Worm (Caenorhabditis elegans): ENCODE data around the gene osm-9.

The osm-9 gene

DNA sequence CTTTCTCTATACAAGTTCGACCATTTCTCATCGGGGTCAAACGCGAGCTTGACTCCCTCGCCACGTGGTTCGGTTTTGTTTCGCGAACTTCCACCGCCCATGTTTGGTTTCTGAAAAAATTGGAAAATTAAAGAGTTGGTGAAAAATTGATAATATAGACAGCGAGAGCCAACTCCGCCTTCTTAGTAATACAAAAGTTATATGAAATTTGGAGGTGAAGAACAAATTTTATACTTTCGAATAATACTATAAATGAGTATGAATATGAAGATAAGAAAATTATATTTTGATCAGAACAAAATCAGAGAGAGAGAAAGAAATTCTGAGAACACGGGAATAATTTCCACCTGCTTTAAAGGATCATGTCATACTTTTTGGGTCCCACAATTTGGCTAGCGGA lies at the start of gene osm-9:
Gene osm-9 (minus strand): TSS at position 101 of the 400 bp plus-strand sequence.
- no peak for TF ChIP-seq tbx-11 (GFP tag; IDR thresholded peaks at IDR 0.05)
- no peak for TF ChIP-seq flt-1 (GFP tag; IDR thresholded peaks at IDR 0.05)
- no peak for TF ChIP-seq ets-7 (tag; optimal IDR thresholded peaks at IDR 0.05)
- TF ChIP-seq ceh-13 (GFP tag; optimal IDR thresholded peaks at IDR 0.05): no peak
- no peak for TF ChIP-seq hmbx-1 (tag; optimal IDR thresholded peaks at IDR 0.05)
- no peak for TF ChIP-seq B0310.2 (tag; optimal IDR thresholded peaks at IDR 0.05)
- no peak for TF ChIP-seq ama-1 (optimal IDR thresholded peaks at IDR 0.05)
- TF ChIP-seq aly-1 (tag; optimal IDR thresholded peaks at IDR 0.05): no peak
- no peak for TF ChIP-seq ceh-36 (tag; optimal IDR thresholded peaks at IDR 0.05)
- TF ChIP-seq hnd-1 (tag; optimal IDR thresholded peaks at IDR 0.05): no peak
- no peak for TF ChIP-seq sea-1 (GFP tag; conservative IDR thresholded peaks at IDR 0.05)
- no peak for TF ChIP-seq scrt-1 (GFP tag; IDR thresholded peaks at IDR 0.05)
- TF ChIP-seq hmg-4 (GFP tag; optimal IDR thresholded peaks at IDR 0.05): no peak
- TF ChIP-seq pes-1 (GFP tag; IDR thresholded peaks at IDR 0.05): no peak
- TF ChIP-seq tra-4 (tag; optimal IDR thresholded peaks at IDR 0.05): no peak

DNA sequence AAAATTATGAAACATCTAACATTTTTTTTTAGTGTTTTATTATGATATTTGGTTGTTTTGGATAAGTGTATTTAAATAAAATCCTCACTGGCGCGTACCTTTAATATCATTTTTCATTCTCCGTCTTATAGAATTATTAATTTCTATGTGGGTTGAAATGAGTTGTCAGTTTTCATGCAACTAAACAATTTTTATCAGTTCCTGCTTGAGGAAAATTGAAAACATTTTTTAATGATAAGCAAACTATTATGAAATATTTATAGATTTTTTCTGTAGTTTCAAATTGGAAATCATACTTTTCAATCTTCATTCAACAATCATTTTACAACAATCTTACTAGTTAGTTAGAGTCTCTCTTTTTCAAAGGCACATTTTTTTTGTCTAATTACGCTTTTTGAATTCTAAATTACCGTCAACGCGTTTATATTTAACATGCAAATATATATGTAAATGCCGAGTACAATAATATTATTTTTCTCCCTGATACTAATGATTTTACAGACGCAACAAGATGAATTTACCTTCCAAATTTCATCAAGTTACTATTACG lies 49.1 kb upstream of the osm-9 start, which contains the start of the genes Y37E11B.10 and kgb-2:
Gene Y37E11B.10 (minus strand): TSS at position 182 of the 550 bp plus-strand sequence.
Gene kgb-2 (plus strand): TSS at position 500 of the 550 bp plus-strand sequence.
- TF ChIP-seq ets-7 (tag; optimal IDR thresholded peaks at IDR 0.05) (no peak), ama-1 (optimal IDR thresholded peaks at IDR 0.05) (no peak), scrt-1 (GFP tag; IDR thresholded peaks at IDR 0.05) (no peak), tra-4 (tag; optimal IDR thresholded peaks at IDR 0.05) (no peak), ceh-36 (tag; optimal IDR thresholded peaks at IDR 0.05) (no peak), flt-1 (GFP tag; IDR thresholded peaks at IDR 0.05) (no peak), sea-1 (GFP tag; conservative IDR thresholded peaks at IDR 0.05) (no peak), aly-1 (tag; optimal IDR thresholded peaks at IDR 0.05) (no peak), F13C5.2 (tag; optimal IDR thresholded peaks at IDR 0.05) (no peak), pes-1 (GFP tag; IDR thresholded peaks at IDR 0.05) (no peak), tbx-11 (GFP tag; IDR thresholded peaks at IDR 0.05) (no peak), hnd-1 (tag; optimal IDR thresholded peaks at IDR 0.05) (no peak), tbx-37 (GFP tag; conservative IDR thresholded peaks at IDR 0.05) (no peak), hmg-4 (GFP tag; optimal IDR thresholded peaks at IDR 0.05) (no peak), ceh-13 (GFP tag; optimal IDR thresholded peaks at IDR 0.05) (no peak), hmbx-1 (tag; optimal IDR thresholded peaks at IDR 0.05) (no peak), B0310.2 (tag; optimal IDR thresholded peaks at IDR 0.05) (no peak)

DNA sequence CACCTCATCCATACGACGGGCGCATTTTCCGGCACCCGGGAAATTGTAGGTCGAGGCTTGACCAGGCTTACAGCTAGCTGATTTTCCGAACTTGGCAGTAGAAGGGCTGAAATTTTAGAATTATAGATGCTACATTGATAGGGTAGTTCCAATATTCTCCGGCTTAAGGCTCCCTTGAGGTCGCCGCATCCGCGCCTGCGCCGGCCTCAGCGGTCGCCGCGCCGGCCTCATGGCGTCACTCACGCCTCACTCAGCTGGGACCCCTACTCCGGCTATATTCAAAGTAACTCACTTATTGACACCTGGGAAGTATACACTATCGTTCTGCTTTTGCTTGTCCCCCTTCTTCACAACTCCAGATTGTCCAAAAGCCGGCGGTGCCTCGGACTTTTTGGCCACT lies 46.9 kb upstream of the osm-9 start:
- TF ChIP-seq pes-1 (GFP tag; IDR thresholded peaks at IDR 0.05): no peak
- TF ChIP-seq hnd-1 (tag; optimal IDR thresholded peaks at IDR 0.05): no peak
- TF ChIP-seq aly-1 (tag; optimal IDR thresholded peaks at IDR 0.05): no peak
- TF ChIP-seq scrt-1 (GFP tag; IDR thresholded peaks at IDR 0.05): no peak
- no peak for TF ChIP-seq tra-4 (tag; optimal IDR thresholded peaks at IDR 0.05)
- TF ChIP-seq B0310.2 (tag; optimal IDR thresholded peaks at IDR 0.05): no peak
- TF ChIP-seq tbx-37 (GFP tag; conservative IDR thresholded peaks at IDR 0.05): no peak

DNA sequence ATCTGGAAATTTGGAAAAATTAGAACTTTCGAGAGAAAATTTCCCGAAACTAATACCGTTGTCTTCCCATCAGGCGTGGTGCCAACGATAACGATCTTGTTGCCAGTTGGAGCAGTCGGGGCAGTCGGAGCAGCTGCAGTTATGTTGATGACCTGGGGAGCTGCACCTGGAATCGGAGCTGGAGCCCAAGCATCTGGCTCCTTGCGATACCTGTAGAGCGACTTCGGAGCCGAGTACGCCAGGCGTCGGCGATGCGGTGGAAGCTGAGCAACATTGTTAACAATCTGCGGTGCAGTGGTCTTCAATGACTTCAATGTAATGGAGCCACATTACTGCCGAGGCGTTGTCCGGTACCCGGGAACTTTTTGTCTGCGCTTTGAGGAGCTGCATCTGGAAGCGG lies 44.6 kb upstream of the osm-9 start:
- TF ChIP-seq B0310.2 (tag; optimal IDR thresholded peaks at IDR 0.05) (no peak), hmbx-1 (tag; optimal IDR thresholded peaks at IDR 0.05) (no peak), hnd-1 (tag; optimal IDR thresholded peaks at IDR 0.05) (no peak), tbx-37 (GFP tag; conservative IDR thresholded peaks at IDR 0.05) (no peak), ets-7 (tag; optimal IDR thresholded peaks at IDR 0.05) (no peak), ama-1 (optimal IDR thresholded peaks at IDR 0.05) (no peak), scrt-1 (GFP tag; IDR thresholded peaks at IDR 0.05) (no peak), aly-1 (tag; optimal IDR thresholded peaks at IDR 0.05) (no peak)

DNA sequence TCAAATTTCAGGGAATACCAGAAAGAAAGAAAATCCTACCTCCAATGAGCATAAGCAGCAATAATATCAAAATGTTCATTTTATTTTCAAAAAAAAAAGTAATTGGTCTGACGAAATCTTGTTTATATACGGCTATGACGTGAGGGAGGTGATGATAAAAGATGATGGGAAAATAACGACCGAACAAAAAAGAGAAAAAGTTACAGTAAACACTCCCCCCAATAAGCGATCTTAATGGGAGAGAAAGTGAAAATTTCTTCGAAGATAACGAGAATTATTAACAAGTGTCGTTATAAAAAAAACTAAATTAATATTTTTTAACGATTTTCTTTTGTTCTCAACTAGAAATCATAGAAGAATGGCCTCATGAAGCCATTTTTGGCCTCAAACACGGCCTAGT lies 42.7 kb upstream of the osm-9 start, which contains the start of gene Y37E11B.7:
Gene Y37E11B.7 (minus strand): TSS at position 207 of the 400 bp plus-strand sequence.
- no peak for TF ChIP-seq ets-7 (tag; optimal IDR thresholded peaks at IDR 0.05)
- TF ChIP-seq aly-1 (tag; optimal IDR thresholded peaks at IDR 0.05): no peak
- TF ChIP-seq sea-1 (GFP tag; conservative IDR thresholded peaks at IDR 0.05): no peak
- no peak for TF ChIP-seq scrt-1 (GFP tag; IDR thresholded peaks at IDR 0.05)
- no peak for TF ChIP-seq pes-1 (GFP tag; IDR thresholded peaks at IDR 0.05)
- TF ChIP-seq ceh-36 (tag; optimal IDR thresholded peaks at IDR 0.05): no peak
- TF ChIP-seq ceh-13 (GFP tag; optimal IDR thresholded peaks at IDR 0.05): no peak
- TF ChIP-seq ama-1 (optimal IDR thresholded peaks at IDR 0.05): no peak
- TF ChIP-seq B0310.2 (tag; optimal IDR thresholded peaks at IDR 0.05): no peak
- no peak for TF ChIP-seq hmg-4 (GFP tag; optimal IDR thresholded peaks at IDR 0.05)
- no peak for TF ChIP-seq flt-1 (GFP tag; IDR thresholded peaks at IDR 0.05)

DNA sequence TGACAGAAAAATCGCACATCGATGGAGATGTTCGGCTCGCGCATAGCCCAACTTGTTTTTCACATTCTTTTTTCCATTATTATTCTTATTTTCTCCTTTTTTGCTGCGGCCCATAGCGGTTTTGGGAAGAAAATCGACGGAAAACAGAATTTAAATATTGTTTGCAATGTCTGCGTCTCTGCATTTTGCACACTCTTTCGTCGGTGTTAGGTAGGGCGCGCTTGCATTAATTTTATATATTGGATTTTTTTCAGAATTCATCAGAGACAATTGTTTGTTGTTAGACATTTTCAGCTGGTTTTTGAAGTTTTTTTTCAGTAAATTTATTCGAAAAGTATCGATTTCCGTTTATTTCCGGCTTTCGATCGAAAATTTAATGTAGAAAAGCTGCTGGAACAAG lies 41.9 kb upstream of the osm-9 start, which contains the start of gene Y37E11B.6:
Gene Y37E11B.6 (minus strand): TSS at position 181 of the 400 bp plus-strand sequence.
- TF ChIP-seq hnd-1 (tag; optimal IDR thresholded peaks at IDR 0.05): no peak
- TF ChIP-seq sea-1 (GFP tag; conservative IDR thresholded peaks at IDR 0.05): no peak
- TF ChIP-seq ceh-13 (GFP tag; optimal IDR thresholded peaks at IDR 0.05): no peak
- no peak for TF ChIP-seq flt-1 (GFP tag; IDR thresholded peaks at IDR 0.05)
- no peak for TF ChIP-seq hmg-4 (GFP tag; optimal IDR thresholded peaks at IDR 0.05)
- TF ChIP-seq ceh-36 (tag; optimal IDR thresholded peaks at IDR 0.05): no peak
- no peak for TF ChIP-seq hmbx-1 (tag; optimal IDR thresholded peaks at IDR 0.05)

DNA sequence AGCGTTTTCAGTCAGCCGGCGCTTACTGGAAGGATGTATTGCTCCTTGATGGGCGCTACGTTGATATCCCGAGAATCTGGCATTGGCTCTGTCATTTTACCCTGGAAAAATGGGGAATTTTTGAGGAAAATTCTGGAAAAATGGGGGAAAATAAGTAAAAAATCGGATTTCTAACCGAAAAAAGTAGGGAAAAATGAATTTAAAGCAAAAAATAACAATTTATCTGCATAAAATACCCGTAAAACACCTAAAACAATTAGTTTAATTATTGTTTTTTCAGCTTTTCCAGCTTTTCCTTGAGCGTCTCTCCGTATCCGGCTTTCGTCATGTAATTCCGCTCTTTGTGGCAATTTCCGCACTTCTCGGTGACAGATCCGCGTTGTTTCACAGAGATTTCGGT lies 41.2 kb upstream of the osm-9 start, which contains the start of gene Y37E11B.5:
Gene Y37E11B.5 (minus strand): TSS at position 101 of the 400 bp plus-strand sequence.
- no peak for TF ChIP-seq hnd-1 (tag; optimal IDR thresholded peaks at IDR 0.05)
- TF ChIP-seq hmg-4 (GFP tag; optimal IDR thresholded peaks at IDR 0.05): no peak
- no peak for TF ChIP-seq scrt-1 (GFP tag; IDR thresholded peaks at IDR 0.05)
- TF ChIP-seq flt-1 (GFP tag; IDR thresholded peaks at IDR 0.05): no peak

DNA sequence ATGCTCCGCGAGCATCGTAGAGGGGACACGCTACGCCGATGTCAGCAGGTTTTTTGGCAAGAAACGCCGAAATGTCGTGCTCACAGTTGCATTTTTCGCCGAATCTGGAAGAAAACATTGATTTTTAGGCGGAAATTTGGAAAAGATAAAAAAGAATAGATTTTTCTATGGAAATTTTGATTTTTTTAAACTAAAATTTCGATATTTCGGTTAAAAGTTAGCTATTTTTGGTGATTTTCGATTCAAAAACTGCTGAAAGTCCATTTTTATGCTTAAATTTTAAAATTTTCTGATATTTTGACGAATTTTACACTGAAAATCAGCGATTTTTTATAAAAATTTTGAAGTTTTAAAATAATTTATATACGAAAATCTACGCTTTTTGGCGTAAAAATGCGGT lies 40.1 kb upstream of the osm-9 start:
- TF ChIP-seq hnd-1 (tag; optimal IDR thresholded peaks at IDR 0.05): no peak
- no peak for TF ChIP-seq ceh-36 (tag; optimal IDR thresholded peaks at IDR 0.05)
- no peak for TF ChIP-seq ama-1 (optimal IDR thresholded peaks at IDR 0.05)
- TF ChIP-seq F13C5.2 (tag; optimal IDR thresholded peaks at IDR 0.05): no peak
- no peak for TF ChIP-seq sea-1 (GFP tag; conservative IDR thresholded peaks at IDR 0.05)
- TF ChIP-seq hmg-4 (GFP tag; optimal IDR thresholded peaks at IDR 0.05): no peak
- TF ChIP-seq tbx-11 (GFP tag; IDR thresholded peaks at IDR 0.05): no peak
- TF ChIP-seq aly-1 (tag; optimal IDR thresholded peaks at IDR 0.05): no peak
- no peak for TF ChIP-seq ceh-13 (GFP tag; optimal IDR thresholded peaks at IDR 0.05)
- no peak for TF ChIP-seq hmbx-1 (tag; optimal IDR thresholded peaks at IDR 0.05)
- TF ChIP-seq ets-7 (tag; optimal IDR thresholded peaks at IDR 0.05): no peak

Data from whole organism, early embryonic.